Fruit fly (Drosophila melanogaster): ENCODE results near the gene CG9555.

The CG9555 gene

dm6 chr2L:8958046-8958497 lies 33.5 kb upstream of the CG9555 start (continued):
- TF ChIP-seq HHEX (GFP tag; optimal IDR thresholded peaks at IDR 0.05) (peak; percentile 86), Side (GFP tag; optimal IDR thresholded peaks at IDR 0.05) (peak; percentile 96), tio (GFP tag; optimal IDR thresholded peaks at IDR 0.05) (peak; percentile 92), yki (optimal IDR thresholded peaks at IDR 0.05) (no peak), Nf-YA (GFP tag; IDR thresholded peaks at IDR 0.05) (peak; percentile 98), CG10147 (GFP tag; optimal IDR thresholded peaks at IDR 0.05) (peak; percentile 81), shn (GFP tag; optimal IDR thresholded peaks at IDR 0.05) (peak; percentile 75), ato (GFP tag; IDR thresholded peaks at IDR 0.05; ENCODE audit: partially characterized antibody) (no peak), pita (GFP tag; optimal IDR thresholded peaks at IDR 0.05) (peak; percentile 66), CG12299 (tag; optimal IDR thresholded peaks at IDR 0.05) (peak; percentile 93), gsb (GFP tag; IDR thresholded peaks at IDR 0.05) (peak; percentile 91), vfl (GFP tag; optimal IDR thresholded peaks at IDR 0.05) (peak; percentile 75), dati (GFP tag; IDR thresholded peaks at IDR 0.05) (peak; percentile 92), Taf1 (GFP tag; IDR thresholded peaks at IDR 0.05) (peak; percentile 78), CG2129 (GFP tag; IDR thresholded peaks at IDR 0.05; ENCODE audit: partially characterized antibody) (no peak), CG32772 (GFP tag; IDR thresholded peaks at IDR 0.05) (peak; percentile 98), Usf (GFP tag; optimal IDR thresholded peaks at IDR 0.05) (peak; percentile 85), Mrtf (GFP tag; IDR thresholded peaks at IDR 0.05) (peak; percentile 93), CG4404 (GFP tag; IDR thresholded peaks at IDR 0.05) (peak; percentile 94), Six4 (GFP tag; optimal IDR thresholded peaks at IDR 0.05) (peak; percentile 93), CG6272 (GFP tag; IDR thresholded peaks at IDR 0.05) (peak; percentile 97), CG12391 (tag; optimal IDR thresholded peaks at IDR 0.05) (peak; percentile 98), jigr1 (GFP tag; IDR thresholded peaks at IDR 0.05) (peak; percentile 94), crc (GFP tag; optimal IDR thresholded peaks at IDR 0.05) (peak; percentile 93), wor (GFP tag; IDR thresholded peaks at IDR 0.05) (peak; percentile 95), sima (GFP tag; optimal IDR thresholded peaks at IDR 0.05) (peak; percentile 83), Sry-β (GFP tag; optimal IDR thresholded peaks at IDR 0.05) (peak; percentile 53), tgo (GFP tag; IDR thresholded peaks at IDR 0.05) (peak; percentile 98), ara (GFP tag; IDR thresholded peaks at IDR 0.05) (peak; percentile 97), CG10543 (GFP tag; optimal IDR thresholded peaks at IDR 0.05) (peak; percentile 67), CG12659 (GFP tag; optimal IDR thresholded peaks at IDR 0.05) (peak; percentile 93), Tbp (GFP tag; optimal IDR thresholded peaks at IDR 0.05) (no peak), Lpt (GFP tag; optimal IDR thresholded peaks at IDR 0.05) (no peak), CG42726 (GFP tag; IDR thresholded peaks at IDR 0.05; ENCODE audit: partially characterized antibody) (no peak), cwo (GFP tag; optimal IDR thresholded peaks at IDR 0.05) (peak; percentile 80), Nf-YB (GFP tag; optimal IDR thresholded peaks at IDR 0.05) (peak; percentile 79), Myb (GFP tag; optimal IDR thresholded peaks at IDR 0.05) (peak; percentile 66), CG18599 (GFP tag; optimal IDR thresholded peaks at IDR 0.05) (peak; percentile 95), cad (GFP tag; optimal IDR thresholded peaks at IDR 0.05) (no peak), hb (GFP tag; IDR thresholded peaks at IDR 0.05; ENCODE audit: partially characterized antibody) (no peak), ttk (GFP tag; IDR thresholded peaks at IDR 0.05) (peak; percentile 97), CG31224 (GFP tag; IDR thresholded peaks at IDR 0.05) (peak; percentile 91), cas (GFP tag; IDR thresholded peaks at IDR 0.05) (peak; percentile 93), knrl (GFP tag; IDR thresholded peaks at IDR 0.05; ENCODE audit: partially characterized antibody) (no peak), CG6175 (GFP tag; IDR thresholded peaks at IDR 0.05) (peak; percentile 94), Fer3 (tag; optimal IDR thresholded peaks at IDR 0.05) (peak; percentile 86), CG13296 (GFP tag; optimal IDR thresholded peaks at IDR 0.05) (peak; percentile 84), corto (GFP tag; optimal IDR thresholded peaks at IDR 0.05) (no peak), CG30431 (GFP tag; optimal IDR thresholded peaks at IDR 0.05) (peak; percentile 82), tin (GFP tag; optimal IDR thresholded peaks at IDR 0.05) (peak; percentile 93), CG34224 (GFP tag; IDR thresholded peaks at IDR 0.05; ENCODE audit: partially characterized antibody) (no peak), zfh2 (GFP tag; optimal IDR thresholded peaks at IDR 0.05) (peak; percentile 79)

All from whole organism, embryonic.